1 fruit fly cellular context compared by ENCODE assay signal in the genomic region with DNA sequence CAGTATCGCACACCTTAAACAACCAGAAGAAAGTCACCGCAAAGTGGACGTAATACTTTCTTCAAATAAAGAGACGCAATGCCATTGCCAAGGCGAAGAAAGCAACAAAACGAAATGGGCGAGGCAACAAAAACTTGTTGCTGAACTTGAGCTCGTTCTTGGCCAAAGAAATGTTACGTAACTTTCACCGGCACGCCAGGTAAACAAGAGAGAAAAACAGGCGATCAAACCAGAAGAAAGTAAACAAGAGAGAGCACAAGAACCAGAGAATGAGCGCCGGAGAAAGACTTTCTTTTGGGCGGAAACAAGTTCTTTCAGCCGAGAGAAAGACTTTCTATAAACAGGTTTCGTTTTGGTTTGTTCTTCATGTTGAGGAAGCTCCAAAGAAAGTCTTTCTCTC.
A peak's percentile ranks its signal among the peaks of the same experiment; 100 is the strongest.
TF ChIP-seq lines count a peak whose summit lies in the region.

No protein-coding gene starts in this region.

TF ChIP-seq in whole organism, embryonic, 481 proteins besides CTCF, POLR2A, EP300 and RAD21 (continued from another document and continues in another):
- TF ChIP-seq CG10959 (GFP tag; IDR thresholded peaks at IDR 0.05; lab: Robert Waterston, UW) = no peak
- no peak for TF ChIP-seq peb (GFP tag; IDR thresholded peaks at IDR 0.05; lab: Robert Waterston, UW)
- TF ChIP-seq Meics (GFP tag; optimal IDR thresholded peaks at IDR 0.05; lab: Kevin White, UChicago) = no peak
- TF ChIP-seq lbe (GFP tag; optimal IDR thresholded peaks at IDR 0.05; lab: Kevin White, UChicago) = no peak
- TF ChIP-seq pros (GFP tag; optimal IDR thresholded peaks at IDR 0.05; lab: Kevin White, UChicago) = no peak
- no peak for TF ChIP-seq Asciz (GFP tag; optimal IDR thresholded peaks at IDR 0.05; lab: Kevin White, UChicago)
- TF ChIP-seq ken (GFP tag; IDR thresholded peaks at IDR 0.05; lab: Robert Waterston, UW) = no peak
- TF ChIP-seq CG6854 (GFP tag; optimal IDR thresholded peaks at IDR 0.05; lab: Kevin White, UChicago) = no peak
- no peak for TF ChIP-seq az2 (GFP tag; optimal IDR thresholded peaks at IDR 0.05; lab: Kevin White, UChicago)
- TF ChIP-seq CG3995 (GFP tag; optimal IDR thresholded peaks at IDR 0.05; lab: Kevin White, UChicago) = no peak
- TF ChIP-seq CG1792 (GFP tag; optimal IDR thresholded peaks at IDR 0.05; lab: Kevin White, UChicago) = no peak
- TF ChIP-seq CG5953 (GFP tag; IDR thresholded peaks at IDR 0.05; lab: Robert Waterston, UW) = no peak
- TF ChIP-seq unc-4 (GFP tag; IDR thresholded peaks at IDR 0.05; lab: Robert Waterston, UW; ENCODE audit: partially characterized antibody) = no peak
- TF ChIP-seq nmo (GFP tag; optimal IDR thresholded peaks at IDR 0.05; lab: Kevin White, UChicago) = no peak
- TF ChIP-seq emc (GFP tag; optimal IDR thresholded peaks at IDR 0.05; lab: Kevin White, UChicago) = no peak
- TF ChIP-seq CG12769 (tag; optimal IDR thresholded peaks at IDR 0.05; lab: Kevin White, UChicago) = no peak
- TF ChIP-seq ftz-f1 (GFP tag; optimal IDR thresholded peaks at IDR 0.05; lab: Kevin White, UChicago) = no peak
- no peak for TF ChIP-seq CG6272 (GFP tag; IDR thresholded peaks at IDR 0.05; lab: Robert Waterston, UW)
- peak; percentile 48 for TF ChIP-seq CG12236 (GFP tag; optimal IDR thresholded peaks at IDR 0.05; lab: Kevin White, UChicago)
- no peak for TF ChIP-seq CG4730 (GFP tag; IDR thresholded peaks at IDR 0.05; lab: Robert Waterston, UW)
- peak; percentile 32 for TF ChIP-seq CG14710 (tag; optimal IDR thresholded peaks at IDR 0.05; lab: Kevin White, UChicago)
- no peak for TF ChIP-seq Dfd (GFP tag; optimal IDR thresholded peaks at IDR 0.05; lab: Kevin White, UChicago)
- TF ChIP-seq grn (GFP tag; optimal IDR thresholded peaks at IDR 0.05; lab: Kevin White, UChicago) = no peak
- no peak for TF ChIP-seq mirr (GFP tag; optimal IDR thresholded peaks at IDR 0.05; lab: Kevin White, UChicago)
- TF ChIP-seq CG8478 (optimal IDR thresholded peaks at IDR 0.05; lab: Kevin White, UChicago) = no peak
- no peak for TF ChIP-seq HLH4C (GFP tag; IDR thresholded peaks at IDR 0.05; lab: Robert Waterston, UW; ENCODE audit: partially characterized antibody)
- TF ChIP-seq CG9727 (GFP tag; optimal IDR thresholded peaks at IDR 0.05; lab: Kevin White, UChicago) = peak; percentile 24
- no peak for TF ChIP-seq oc (tag; optimal IDR thresholded peaks at IDR 0.05; lab: Kevin White, UChicago)
- TF ChIP-seq slou (GFP tag; optimal IDR thresholded peaks at IDR 0.05; lab: Kevin White, UChicago) = no peak
- no peak for TF ChIP-seq CG30431 (GFP tag; optimal IDR thresholded peaks at IDR 0.05; lab: Kevin White, UChicago)
- no peak for TF ChIP-seq CG10979 (tag; optimal IDR thresholded peaks at IDR 0.05; lab: Kevin White, UChicago)
- no peak for TF ChIP-seq Dip2 (GFP tag; IDR thresholded peaks at IDR 0.05; lab: Robert Waterston, UW)
- no peak for TF ChIP-seq bbx (GFP tag; IDR thresholded peaks at IDR 0.05; lab: Robert Waterston, UW; ENCODE audit: partially characterized antibody)
- no peak for TF ChIP-seq Xbp1 (GFP tag; optimal IDR thresholded peaks at IDR 0.05; lab: Kevin White, UChicago)
- no peak for TF ChIP-seq CG1233 (GFP tag; optimal IDR thresholded peaks at IDR 0.05; lab: Kevin White, UChicago)
- no peak for TF ChIP-seq sim (GFP tag; IDR thresholded peaks at IDR 0.05; lab: Robert Waterston, UW)
- no peak for TF ChIP-seq wdn (GFP tag; IDR thresholded peaks at IDR 0.05; lab: Robert Waterston, UW)
- no peak for TF ChIP-seq Deaf1 (tag; optimal IDR thresholded peaks at IDR 0.05; lab: Kevin White, UChicago)
- no peak for TF ChIP-seq fd96Cb (tag; optimal IDR thresholded peaks at IDR 0.05; lab: Kevin White, UChicago)
- no peak for TF ChIP-seq Bdp1 (GFP tag; optimal IDR thresholded peaks at IDR 0.05; lab: Kevin White, UChicago)
- no peak for TF ChIP-seq zen (tag; optimal IDR thresholded peaks at IDR 0.05; lab: Kevin White, UChicago)
- no peak for TF ChIP-seq en (GFP tag; optimal IDR thresholded peaks at IDR 0.05; lab: Kevin White, UChicago)
- no peak for TF ChIP-seq CG14441 (GFP tag; IDR thresholded peaks at IDR 0.05; lab: Robert Waterston, UW)
- peak; percentile 10 for TF ChIP-seq CG2875 (GFP tag; optimal IDR thresholded peaks at IDR 0.05; lab: Kevin White, UChicago)
- no peak for TF ChIP-seq CG5245 (GFP tag; optimal IDR thresholded peaks at IDR 0.05; lab: Kevin White, UChicago)
- no peak for TF ChIP-seq CG31388 (GFP tag; optimal IDR thresholded peaks at IDR 0.05; lab: Kevin White, UChicago)
- no peak for TF ChIP-seq scrt (GFP tag; optimal IDR thresholded peaks at IDR 0.05; lab: Kevin White, UChicago)
- no peak for TF ChIP-seq CG11695 (GFP tag; IDR thresholded peaks at IDR 0.05; lab: Robert Waterston, UW)
- TF ChIP-seq sqz (GFP tag; optimal IDR thresholded peaks at IDR 0.05; lab: Kevin White, UChicago) = no peak
- no peak for TF ChIP-seq tap (tag; optimal IDR thresholded peaks at IDR 0.05; lab: Kevin White, UChicago)
- TF ChIP-seq al (GFP tag; IDR thresholded peaks at IDR 0.05; lab: Robert Waterston, UW) = no peak
- no peak for TF ChIP-seq Drgx (GFP tag; IDR thresholded peaks at IDR 0.05; lab: Robert Waterston, UW)
- TF ChIP-seq lov (optimal IDR thresholded peaks at IDR 0.05; lab: Kevin White, UChicago) = no peak
- 0 out of 3 replicates have a peak, but pooled peaks have one; percentile 70 for TF ChIP-seq lov (GFP tag; IDR thresholded peaks at IDR 0.05; lab: Robert Waterston, UW)
- TF ChIP-seq Lim3 (GFP tag; IDR thresholded peaks at IDR 0.05; lab: Robert Waterston, UW) = no peak
- TF ChIP-seq lola (GFP tag; optimal IDR thresholded peaks at IDR 0.05; lab: Kevin White, UChicago) = peak in 1 of 3 experiments; percentile 44
- TF ChIP-seq pzg (GFP tag; optimal IDR thresholded peaks at IDR 0.05; lab: Kevin White, UChicago) = no peak
- TF ChIP-seq Neu2 (GFP tag; optimal IDR thresholded peaks at IDR 0.05; lab: Kevin White, UChicago; ENCODE audit: borderline replicate concordance) = no peak
- TF ChIP-seq CG9797 (GFP tag; optimal IDR thresholded peaks at IDR 0.05; lab: Kevin White, UChicago) = no peak
- no peak for TF ChIP-seq CG11398 (GFP tag; optimal IDR thresholded peaks at IDR 0.05; lab: Kevin White, UChicago)
- no peak for TF ChIP-seq z (GFP tag; IDR thresholded peaks at IDR 0.05; lab: Robert Waterston, UW)
- peak; percentile 24; the same call in 1 of the 3 replicates for TF ChIP-seq CG17361 (GFP tag; IDR thresholded peaks at IDR 0.05; lab: Robert Waterston, UW)
- no peak for TF ChIP-seq zen2 (GFP tag; IDR thresholded peaks at IDR 0.05; lab: Robert Waterston, UW; ENCODE audit: partially characterized antibody)
- no peak for TF ChIP-seq h (optimal IDR thresholded peaks at IDR 0.05; lab: Kevin White, UChicago)
- no peak for TF ChIP-seq tin (GFP tag; optimal IDR thresholded peaks at IDR 0.05; lab: Kevin White, UChicago)
- TF ChIP-seq CG18619 (GFP tag; optimal IDR thresholded peaks at IDR 0.05; lab: Kevin White, UChicago) = no peak
- TF ChIP-seq CG18262 (tag; optimal IDR thresholded peaks at IDR 0.05; lab: Kevin White, UChicago) = peak; percentile 43
- no peak for TF ChIP-seq Taf1 (GFP tag; IDR thresholded peaks at IDR 0.05; lab: Robert Waterston, UW)
- TF ChIP-seq HLH3B (GFP tag; IDR thresholded peaks at IDR 0.05; lab: Robert Waterston, UW) = no peak
- no peak for TF ChIP-seq dati (GFP tag; IDR thresholded peaks at IDR 0.05; lab: Robert Waterston, UW)
- TF ChIP-seq dysf (GFP tag; IDR thresholded peaks at IDR 0.05; lab: Robert Waterston, UW) = no peak
- TF ChIP-seq CG9609 (GFP tag; optimal IDR thresholded peaks at IDR 0.05; lab: Kevin White, UChicago) = no peak
- TF ChIP-seq sc (optimal IDR thresholded peaks at IDR 0.05; lab: Kevin White, UChicago) = no peak
- peak; percentile 53 for TF ChIP-seq sc (GFP tag; optimal IDR thresholded peaks at IDR 0.05; lab: Kevin White, UChicago)
- no peak for TF ChIP-seq Oli (tag; optimal IDR thresholded peaks at IDR 0.05; lab: Kevin White, UChicago)
- no peak for TF ChIP-seq fru (optimal IDR thresholded peaks at IDR 0.05; lab: Kevin White, UChicago)
- TF ChIP-seq fd3F (GFP tag; optimal IDR thresholded peaks at IDR 0.05; lab: Kevin White, UChicago) = no peak
- TF ChIP-seq fu2 (GFP tag; optimal IDR thresholded peaks at IDR 0.05; lab: Kevin White, UChicago) = no peak
- no peak for TF ChIP-seq slbo (GFP tag; IDR thresholded peaks at IDR 0.05; lab: Robert Waterston, UW)
- TF ChIP-seq Hand (GFP tag; optimal IDR thresholded peaks at IDR 0.05; lab: Kevin White, UChicago) = no peak
- TF ChIP-seq CG10267 (tag; optimal IDR thresholded peaks at IDR 0.05; lab: Kevin White, UChicago) = no peak
- no peak for TF ChIP-seq dm (GFP tag; optimal IDR thresholded peaks at IDR 0.05; lab: Kevin White, UChicago)
- 0 out of 2 replicates have a peak, but pooled peaks have one; percentile 4 for TF ChIP-seq CG1024 (GFP tag; IDR thresholded peaks at IDR 0.05; lab: Robert Waterston, UW)
- TF ChIP-seq CG7357 (GFP tag; IDR thresholded peaks at IDR 0.05; lab: Robert Waterston, UW) = no peak
- no peak for TF ChIP-seq Lhr (GFP tag; optimal IDR thresholded peaks at IDR 0.05; lab: Kevin White, UChicago)
- TF ChIP-seq CG1603 (tag; optimal IDR thresholded peaks at IDR 0.05; lab: Kevin White, UChicago) = no peak
- TF ChIP-seq CG5180 (GFP tag; optimal IDR thresholded peaks at IDR 0.05; lab: Kevin White, UChicago) = no peak
- peak in 1 of 2 experiments; percentile 70 for TF ChIP-seq eve (GFP tag; optimal IDR thresholded peaks at IDR 0.05; lab: Kevin White, UChicago)
- TF ChIP-seq jing (GFP tag; optimal IDR thresholded peaks at IDR 0.05; lab: Kevin White, UChicago) = no peak
- TF ChIP-seq Poxn (GFP tag; IDR thresholded peaks at IDR 0.05; lab: Robert Waterston, UW) = no peak
- no peak for TF ChIP-seq CG11456 (GFP tag; IDR thresholded peaks at IDR 0.05; lab: Robert Waterston, UW)
- no peak for TF ChIP-seq bigmax (GFP tag; optimal IDR thresholded peaks at IDR 0.05; lab: Kevin White, UChicago)
- no peak for TF ChIP-seq CG2129 (GFP tag; IDR thresholded peaks at IDR 0.05; lab: Robert Waterston, UW; ENCODE audit: partially characterized antibody)
- no peak for TF ChIP-seq ssp (GFP tag; IDR thresholded peaks at IDR 0.05; lab: Robert Waterston, UW)
- no peak for TF ChIP-seq danr (GFP tag; IDR thresholded peaks at IDR 0.05; lab: Robert Waterston, UW)
- TF ChIP-seq CG30403 (GFP tag; optimal IDR thresholded peaks at IDR 0.05; lab: Kevin White, UChicago) = no peak
- TF ChIP-seq Hr39 (optimal IDR thresholded peaks at IDR 0.05; lab: Kevin White, UChicago) = no peak
- TF ChIP-seq trh (GFP tag; optimal IDR thresholded peaks at IDR 0.05; lab: Kevin White, UChicago) = no peak
- TF ChIP-seq fd102C (GFP tag; optimal IDR thresholded peaks at IDR 0.05; lab: Kevin White, UChicago) = no peak
- no peak for TF ChIP-seq da (GFP tag; optimal IDR thresholded peaks at IDR 0.05; lab: Kevin White, UChicago)
- no peak for TF ChIP-seq gfzf (GFP tag; optimal IDR thresholded peaks at IDR 0.05; lab: Kevin White, UChicago)
- TF ChIP-seq NFAT (GFP tag; IDR thresholded peaks at IDR 0.05; lab: Robert Waterston, UW) = no peak
- no peak for TF ChIP-seq yki (optimal IDR thresholded peaks at IDR 0.05; lab: Kevin White, UChicago)
- no peak for TF ChIP-seq crp (GFP tag; optimal IDR thresholded peaks at IDR 0.05; lab: Kevin White, UChicago)
- no peak for TF ChIP-seq Optix (GFP tag; IDR thresholded peaks at IDR 0.05; lab: Robert Waterston, UW)
- TF ChIP-seq Hmx (GFP tag; optimal IDR thresholded peaks at IDR 0.05; lab: Kevin White, UChicago) = no peak
- TF ChIP-seq gcm (GFP tag; optimal IDR thresholded peaks at IDR 0.05; lab: Kevin White, UChicago) = no peak
- TF ChIP-seq row (GFP tag; IDR thresholded peaks at IDR 0.05; lab: Robert Waterston, UW) = no peak
- TF ChIP-seq B-H1 (GFP tag; IDR thresholded peaks at IDR 0.05; lab: Robert Waterston, UW) = no peak
- no peak for TF ChIP-seq CG10274 (GFP tag; optimal IDR thresholded peaks at IDR 0.05; lab: Kevin White, UChicago)
- no peak for TF ChIP-seq tgo (GFP tag; IDR thresholded peaks at IDR 0.05; lab: Robert Waterston, UW)
- no peak for TF ChIP-seq cas (GFP tag; IDR thresholded peaks at IDR 0.05; lab: Robert Waterston, UW)
- TF ChIP-seq twi (tag; optimal IDR thresholded peaks at IDR 0.05; lab: Kevin White, UChicago) = no peak
- no peak for TF ChIP-seq CG4707 (GFP tag; optimal IDR thresholded peaks at IDR 0.05; lab: Kevin White, UChicago)
- TF ChIP-seq CG2712 (tag; optimal IDR thresholded peaks at IDR 0.05; lab: Kevin White, UChicago) = peak; percentile 36
- no peak for TF ChIP-seq Oaz (GFP tag; IDR thresholded peaks at IDR 0.05; lab: Robert Waterston, UW)
- TF ChIP-seq BEAF-32 (GFP tag; optimal IDR thresholded peaks at IDR 0.05; lab: Kevin White, UChicago) = no peak
- no peak for TF ChIP-seq CG10462 (GFP tag; optimal IDR thresholded peaks at IDR 0.05; lab: Kevin White, UChicago)
- TF ChIP-seq Ptx1 (GFP tag; IDR thresholded peaks at IDR 0.05; lab: Robert Waterston, UW) = no peak
- no peak for TF ChIP-seq CG34376 (GFP tag; optimal IDR thresholded peaks at IDR 0.05; lab: Kevin White, UChicago)
- TF ChIP-seq kni (GFP tag; optimal IDR thresholded peaks at IDR 0.05; lab: Kevin White, UChicago) = peak; percentile 96
- peak; percentile 48 for TF ChIP-seq CG15601 (tag; optimal IDR thresholded peaks at IDR 0.05; lab: Kevin White, UChicago)
- TF ChIP-seq CG13424 (tag; optimal IDR thresholded peaks at IDR 0.05; lab: Kevin White, UChicago) = no peak
- TF ChIP-seq Sry-β (GFP tag; optimal IDR thresholded peaks at IDR 0.05; lab: Kevin White, UChicago) = no peak
- no peak for TF ChIP-seq CG16813 (GFP tag; IDR thresholded peaks at IDR 0.05; lab: Robert Waterston, UW; ENCODE audit: partially characterized antibody)
- TF ChIP-seq esg (GFP tag; conservative IDR thresholded peaks at IDR 0.05; lab: Robert Waterston, UW) = no peak
- TF ChIP-seq wek (GFP tag; optimal IDR thresholded peaks at IDR 0.05; lab: Kevin White, UChicago) = no peak
- no peak for TF ChIP-seq Awh (GFP tag; IDR thresholded peaks at IDR 0.05; lab: Robert Waterston, UW)
- TF ChIP-seq CG33213 (GFP tag; optimal IDR thresholded peaks at IDR 0.05; lab: Kevin White, UChicago) = no peak
- TF ChIP-seq nerfin-1 (tag; optimal IDR thresholded peaks at IDR 0.05; lab: Kevin White, UChicago) = no peak
- TF ChIP-seq E2f2 (GFP tag; IDR thresholded peaks at IDR 0.05; lab: Robert Waterston, UW) = no peak
- no peak for TF ChIP-seq CG2889 (GFP tag; IDR thresholded peaks at IDR 0.05; lab: Robert Waterston, UW)
- TF ChIP-seq onecut (GFP tag; IDR thresholded peaks at IDR 0.05; lab: Robert Waterston, UW) = no peak
- TF ChIP-seq CG3407 (GFP tag; optimal IDR thresholded peaks at IDR 0.05; lab: Kevin White, UChicago) = peak; percentile 46
- no peak for TF ChIP-seq CG34422 (GFP tag; IDR thresholded peaks at IDR 0.05; lab: Robert Waterston, UW)
- no peak for TF ChIP-seq salm (tag; optimal IDR thresholded peaks at IDR 0.05; lab: Kevin White, UChicago)
